Worm (Caenorhabditis elegans): Measurements from ENCODE around the gene elks-1.
"Not testable (repeated sequence)": the region's sequence is repeated elsewhere in the genome, so short reads cannot be mapped to it uniquely, and the experiment has no call there.

- TF ChIP-seq unc-62 (GFP tag; optimal IDR thresholded peaks at IDR 0.05); nhr-11 (tag; optimal IDR thresholded peaks at IDR 0.05); elt-2 (tag; optimal IDR thresholded peaks at IDR 0.05); ztf-11 (tag; optimal IDR thresholded peaks at IDR 0.05); xbp-1 (tag; optimal IDR thresholded peaks at IDR 0.05); lsy-2 (tag; optimal IDR thresholded peaks at IDR 0.05); tlp-1 (tag; optimal IDR thresholded peaks at IDR 0.05); sptf-1 (tag; optimal IDR thresholded peaks at IDR 0.05); mep-1 (tag; optimal IDR thresholded peaks at IDR 0.05): not testable (repeated sequence)
Observed at ce11 chrIV:3394066-3394465, 44.2 kb upstream of the elks-1 start, which contains the start of gene C04C3.4.
